Worm (Caenorhabditis elegans) whole organism, young adult: ENCODE data around the gene C38C5.1.

Source experiments
- B0035.1 ChIP-seq: sonication (generic microtip); optimal IDR thresholded peaks from 2 replicates; lab custom pipeline; 2016; ENCODE audit warnings: missing genetic modification characterization, mild to moderate bottlenecking, missing compliant biosample characterization, missing genotype, missing genetic modification reagents
- B0336.3 ChIP-seq: fragments of 200-800 bp; sonication (Bioruptor generic); IDR thresholded peaks from 2 replicates; pipeline ENCODE4 v1.3.6; 2022; ENCODE audit warnings: missing genetic modification characterization, missing compliant biosample characterization
- D2030.7 ChIP-seq: fragments of 200-800 bp; sonication (Bioruptor generic); IDR thresholded peaks from 2 replicates; pipeline ENCODE4 v1.3.6; 2022; ENCODE audit warnings: missing genetic modification reagents, missing genetic modification characterization, missing compliant biosample characterization
- F10E7.11 ChIP-seq: sonication (generic microtip); optimal IDR thresholded peaks from 2 replicates; lab custom pipeline; 2017; ENCODE audit warnings: mild to moderate bottlenecking, missing genetic modification characterization, moderate library complexity, missing compliant biosample characterization
- F39B2.1 ChIP-seq: fragments of 200-800 bp; sonication (Bioruptor generic); IDR thresholded peaks from 2 replicates; pipeline ENCODE4 v1.3.6; 2022; ENCODE audit warnings: missing genetic modification reagents, missing genetic modification characterization, missing compliant biosample characterization
- F49E8.2 ChIP-seq: sonication (generic microtip); optimal IDR thresholded peaks from 3 replicates; lab custom pipeline; 2017; ENCODE audit warnings: missing genetic modification characterization, mild to moderate bottlenecking, missing compliant biosample characterization, antibody characterized with exemption, moderate library complexity; ENCODE audit not compliant: insufficient read depth
- F55B11.4 ChIP-seq: sonication (generic microtip); optimal IDR thresholded peaks from 2 replicates; lab custom pipeline; 2016; ENCODE audit warnings: missing compliant biosample characterization, missing genetic modification characterization, borderline replicate concordance; ENCODE audit not compliant: insufficient read depth
- Y56A3A.18 ChIP-seq: fragments of 200-800 bp; sonication (Bioruptor generic); IDR thresholded peaks from 2 replicates; pipeline ENCODE4 v1.3.6; 2022; ENCODE audit warnings: missing genetic modification reagents, missing genetic modification characterization, missing compliant biosample characterization
- atf-7 ChIP-seq: sonication (generic microtip); optimal IDR thresholded peaks from 2 replicates; lab custom pipeline; 2017; ENCODE audit warnings: mild to moderate bottlenecking, missing genetic modification characterization, missing compliant biosample characterization
- athp-1 ChIP-seq: sonication (generic microtip); optimal IDR thresholded peaks from 2 replicates; lab custom pipeline; 2017; ENCODE audit warnings: mild to moderate bottlenecking, missing genetic modification characterization, missing compliant biosample characterization
- cebp-1 ChIP-seq, 2 experiments: fragments of 200-800 bp in 1 of 2; sonication (Bioruptor generic) in 1 of 2; sonication (generic microtip) in 1 of 2; IDR thresholded peaks in 1 of 2; optimal IDR thresholded peaks in 1 of 2; 2 replicates each; pipeline versions ENCODE4 v1.3.6 to Lab custom; 2017 to 2022; ENCODE audit warnings: missing compliant biosample characterization in 2 of 2, missing genetic modification characterization in 2 of 2, mild to moderate bottlenecking in 1 of 2, missing genetic modification reagents in 1 of 2, moderate library complexity in 1 of 2
- ceh-100 ChIP-seq: fragments of 200-800 bp; sonication (Bioruptor generic); IDR thresholded peaks from 2 replicates; pipeline ENCODE4 v1.3.6; 2022; ENCODE audit warnings: missing genetic modification reagents, missing genetic modification characterization, missing compliant biosample characterization
- ceh-27 ChIP-seq: fragments of 200-800 bp; sonication (Bioruptor generic); optimal IDR thresholded peaks from 2 replicates; lab custom pipeline; 2018; ENCODE audit warnings: mild to moderate bottlenecking, missing genetic modification characterization, moderate library complexity, missing compliant biosample characterization
- ceh-79 ChIP-seq: sonication (generic microtip); optimal IDR thresholded peaks from 2 replicates; lab custom pipeline; 2017; ENCODE audit warnings: mild to moderate bottlenecking, missing genetic modification characterization, missing compliant biosample characterization
- dox-1 ChIP-seq: fragments of 200-800 bp; sonication (Bioruptor generic); IDR thresholded peaks from 2 replicates; pipeline ENCODE4 v1.3.6; 2022; ENCODE audit warnings: missing genetic modification reagents, missing genetic modification characterization, missing compliant biosample characterization
- egl-18 ChIP-seq: fragments of 200-800 bp; sonication (Bioruptor generic); IDR thresholded peaks from 2 replicates; pipeline ENCODE4 v1.3.6; 2022; ENCODE audit warnings: missing genetic modification reagents, missing genetic modification characterization, missing compliant biosample characterization
- egrh-3 ChIP-seq: fragments of 200-800 bp; sonication (Bioruptor generic); IDR thresholded peaks from 2 replicates; pipeline ENCODE4 v1.3.6; 2022; ENCODE audit warnings: missing genetic modification reagents, missing genetic modification characterization, missing compliant biosample characterization
- ekl-4 ChIP-seq: fragments of 200-800 bp; sonication (Bioruptor generic); IDR thresholded peaks from 2 replicates; pipeline ENCODE4 v1.3.6; 2022; ENCODE audit warnings: missing genetic modification reagents, missing genetic modification characterization, missing compliant biosample characterization
- ets-4 ChIP-seq: fragments of 200-800 bp; sonication (Bioruptor generic); optimal IDR thresholded peaks from 2 replicates; lab custom pipeline; 2018; ENCODE audit warnings: mild to moderate bottlenecking, missing genetic modification characterization, missing compliant biosample characterization
- hmg-20 ChIP-seq: fragments of 200-800 bp; sonication (Bioruptor generic); IDR thresholded peaks from 2 replicates; pipeline ENCODE4 v1.3.6; 2022; ENCODE audit warnings: missing genetic modification reagents, missing genetic modification characterization, missing compliant biosample characterization
- madf-3 ChIP-seq: fragments of 200-800 bp; sonication (Bioruptor generic); IDR thresholded peaks from 2 replicates; pipeline ENCODE4 v1.3.6; 2022; ENCODE audit warnings: missing genetic modification reagents, missing genetic modification characterization, missing compliant biosample characterization
- nfyb-1 ChIP-seq: fragments of 200-800 bp; sonication (Bioruptor generic); IDR thresholded peaks from 2 replicates; pipeline ENCODE4 v1.3.6; 2022; ENCODE audit warnings: missing genetic modification reagents, missing genetic modification characterization, missing compliant biosample characterization
- nhr-80 ChIP-seq: sonication (generic microtip); optimal IDR thresholded peaks from 2 replicates; lab custom pipeline; 2016; ENCODE audit warnings: missing genetic modification characterization, missing compliant biosample characterization
- pbrm-1 ChIP-seq: fragments of 200-800 bp; sonication (Bioruptor generic); IDR thresholded peaks from 2 replicates; pipeline ENCODE4 v1.3.6; 2022; ENCODE audit warnings: missing genetic modification reagents, missing genetic modification characterization, missing compliant biosample characterization
- pha-4 ChIP-seq: fragments of 150-350 bp; sonication (generic microtip); optimal IDR thresholded peaks from 2 replicates; lab custom pipeline; 2014; ENCODE audit warnings: missing biosample characterization, missing genetic modification reagents, missing genetic modification characterization
- xnd-1 ChIP-seq: sonication (generic microtip); optimal IDR thresholded peaks from 2 replicates; lab custom pipeline; 2016; ENCODE audit warnings: missing genotype, missing genetic modification reagents, missing genetic modification characterization, missing compliant biosample characterization
- zim-3 ChIP-seq: sonication (generic microtip); optimal IDR thresholded peaks from 2 replicates; lab custom pipeline; 2017; ENCODE audit warnings: mild to moderate bottlenecking, missing genetic modification characterization, moderate library complexity, missing compliant biosample characterization
- ztf-22 ChIP-seq: fragments of 200-800 bp; sonication (Bioruptor generic); optimal IDR thresholded peaks from 2 replicates; lab custom pipeline; 2018; ENCODE audit warnings: mild to moderate bottlenecking, missing genetic modification characterization, moderate library complexity, missing compliant biosample characterization
- ztf-25 ChIP-seq: fragments of 200-800 bp; sonication (Bioruptor generic); IDR thresholded peaks from 2 replicates; pipeline ENCODE4 v1.3.6; 2022; ENCODE audit warnings: missing genetic modification reagents, missing genetic modification characterization, missing compliant biosample characterization
- ztf-6 ChIP-seq: fragments of 200-800 bp; sonication (Bioruptor generic); IDR thresholded peaks from 2 replicates; pipeline ENCODE4 v1.3.6; 2022; ENCODE audit warnings: missing genetic modification reagents, missing genetic modification characterization, missing compliant biosample characterization

The C38C5.1 gene

DNA sequence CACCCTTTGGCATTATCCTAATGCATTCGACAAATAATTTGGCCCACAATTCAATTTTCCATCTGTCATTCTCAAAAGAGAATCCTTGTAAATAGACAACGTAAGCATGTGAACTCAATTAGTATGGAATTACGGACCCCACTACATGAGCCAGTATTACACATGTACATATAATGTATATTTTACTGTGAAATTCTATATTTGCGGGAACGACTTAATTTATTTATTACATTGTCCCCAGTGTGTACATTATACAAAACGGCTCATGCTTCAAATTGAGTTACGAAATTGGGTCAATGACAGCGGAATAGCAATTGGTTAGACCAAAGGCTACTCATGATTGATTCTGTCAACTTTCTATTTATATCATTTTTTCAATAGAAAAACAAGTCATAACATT, 38.3 kb upstream of the C38C5.1 start:
- TF ChIP-seq hmg-20 (GFP tag; lab: Robert Waterston, UW) (no peak), cebp-1 (GFP tag; IDR thresholded peaks at IDR 0.05; lab: Robert Waterston, UW) (no peak), cebp-1 (tag; optimal IDR thresholded peaks at IDR 0.05; lab: Kevin White, UChicago) (peak; percentile 60), F39B2.1 (GFP tag; lab: Robert Waterston, UW) (no peak)

DNA sequence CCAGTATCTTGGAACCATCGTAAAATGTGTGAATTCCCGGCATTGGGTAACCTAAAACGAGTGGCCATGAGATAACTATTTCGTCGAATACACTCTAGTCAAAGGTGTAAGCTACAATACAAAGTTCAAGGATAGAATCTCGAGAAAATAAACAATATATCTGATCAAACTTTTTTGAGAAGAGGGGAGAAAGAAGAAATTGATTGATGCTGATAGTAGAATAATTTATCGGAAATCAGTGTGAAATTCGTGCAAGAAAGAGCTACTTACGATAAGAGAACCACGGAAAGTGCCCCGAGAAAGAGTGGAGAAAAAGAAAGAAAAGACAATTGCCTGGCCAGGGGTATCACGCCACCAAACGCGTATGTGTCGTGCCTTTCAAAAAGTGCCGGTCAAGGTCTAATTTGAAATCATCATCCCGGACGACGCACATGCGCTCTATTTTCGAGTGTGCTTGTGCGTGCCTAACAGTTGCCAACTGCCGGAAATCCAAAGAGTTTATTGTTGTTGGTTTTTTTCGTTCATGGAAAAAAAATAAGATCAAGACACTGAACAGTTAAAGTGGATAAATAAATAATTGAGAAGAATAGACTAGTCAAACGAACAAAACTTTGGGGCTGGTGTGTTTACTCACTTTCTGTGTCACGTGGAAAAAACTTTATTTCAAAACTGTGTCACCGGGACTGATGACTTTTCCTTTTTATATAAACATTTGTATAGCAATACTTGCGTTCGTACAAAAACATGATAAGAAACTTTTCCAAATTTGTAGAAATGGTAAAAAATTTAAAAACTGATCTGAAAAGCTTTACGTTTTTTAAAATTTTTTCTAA, 34.9 kb upstream of the C38C5.1 start, which contains the start of gene mboa-3:
mboa-3 (minus strand) TSS at position 51 of the 833 bp plus-strand sequence.
- TF ChIP-seq ets-4 (GFP tag; lab: Kevin White, UChicago) = peak; percentile 27
- no peak for TF ChIP-seq egrh-3 (GFP tag; lab: Robert Waterston, UW)
- TF ChIP-seq ztf-22 (GFP tag; lab: Kevin White, UChicago) = peak; percentile 27
- no peak for TF ChIP-seq cebp-1 (GFP tag; IDR thresholded peaks at IDR 0.05; lab: Robert Waterston, UW)
- peak; percentile 49 for TF ChIP-seq cebp-1 (tag; optimal IDR thresholded peaks at IDR 0.05; lab: Kevin White, UChicago)
- TF ChIP-seq pha-4 = no peak
- peak; percentile 35; the same call in 1 of the 2 replicates for TF ChIP-seq nfyb-1 (GFP tag; lab: Robert Waterston, UW)
- 0 out of 2 replicates have a peak, but pooled peaks have one; percentile 47 for TF ChIP-seq Y56A3A.18 (GFP tag; lab: Robert Waterston, UW)
- TF ChIP-seq atf-7 (tag; lab: Kevin White, UChicago) = peak; percentile 7
- TF ChIP-seq nhr-80 (tag; lab: Kevin White, UChicago) = peak; percentile 83
- no peak for TF ChIP-seq zim-3
- TF ChIP-seq B0336.3 (GFP tag; lab: Robert Waterston, UW) = peak; percentile 46; the same call in 1 of the 2 replicates
- TF ChIP-seq dox-1 (GFP tag; lab: Robert Waterston, UW) = peak; percentile 45; the same call in 1 of the 2 replicates
- no peak for TF ChIP-seq athp-1

ce11 chrX:5524260-5524659, 33.6 kb upstream of the C38C5.1 start:
- peak; percentile 82 for TF ChIP-seq nhr-80 (tag; lab: Kevin White, UChicago)
- TF ChIP-seq madf-3 (GFP tag; lab: Robert Waterston, UW) = no peak
- TF ChIP-seq, all 124 proteins: peak for 1

DNA sequence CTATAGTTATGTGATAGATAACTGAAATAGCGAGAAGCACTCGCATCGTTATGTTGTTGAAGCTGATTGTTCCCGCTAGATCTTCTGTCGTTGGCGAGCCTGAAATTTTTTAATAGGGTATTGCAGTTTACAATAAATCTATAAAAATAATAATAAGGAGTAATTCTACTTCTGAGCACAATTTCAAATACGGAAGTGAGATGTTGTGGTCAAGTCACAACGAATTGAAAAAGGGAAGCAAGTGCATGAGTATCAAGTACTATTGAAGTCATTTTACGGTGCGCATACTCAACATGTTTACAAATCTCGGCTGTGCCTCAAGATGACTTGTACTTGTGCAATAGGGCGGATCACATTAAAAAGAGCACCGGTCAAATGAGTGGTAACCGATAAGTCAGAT, 19.4 kb upstream of the C38C5.1 start, which contains the start of gene lgx-1:
lgx-1 (minus strand) TSS at position 101 of the 400 bp plus-strand sequence.
- TF ChIP-seq F49E8.2 (no peak), nhr-80 (tag; lab: Kevin White, UChicago) (no peak), egl-18 (GFP tag; lab: Robert Waterston, UW) (no peak), atf-7 (tag; lab: Kevin White, UChicago) (no peak), dox-1 (GFP tag; lab: Robert Waterston, UW) (no peak), F55B11.4 (no peak), pbrm-1 (GFP tag; lab: Robert Waterston, UW) (no peak), xnd-1 (tag; lab: Kevin White, UChicago) (no peak), ceh-27 (GFP tag; lab: Kevin White, UChicago) (no peak), athp-1 (no peak), ceh-100 (GFP tag; lab: Robert Waterston, UW) (no peak), ztf-25 (no peak), F10E7.11 (tag; lab: Kevin White, UChicago) (no peak), ztf-6 (no peak), ceh-79 (tag; lab: Kevin White, UChicago) (no peak), ekl-4 (GFP tag; lab: Robert Waterston, UW) (no peak), B0035.1 (tag; lab: Kevin White, UChicago) (no peak), D2030.7 (GFP tag; lab: Robert Waterston, UW) (no peak)
